Worm (Caenorhabditis elegans) whole organism, late embryonic: ENCODE results near the gene idhg-1.

Experiments used
- K02D7.2 ChIP-seq: sonication (generic microtip); optimal IDR thresholded peaks from 2 replicates; lab custom pipeline; 2017; ENCODE audit warnings: mild to moderate bottlenecking, missing genetic modification characterization, missing compliant biosample characterization
- Y22D7AL.16 ChIP-seq: sonication (generic microtip); optimal IDR thresholded peaks from 2 replicates; lab custom pipeline; 2016; ENCODE audit warnings: missing genetic modification characterization, missing compliant biosample characterization
- ahr-1 ChIP-seq: sonication (generic microtip); optimal IDR thresholded peaks from 2 replicates; lab custom pipeline; 2016; ENCODE audit warnings: missing genetic modification characterization, missing compliant biosample characterization
- ama-1 ChIP-seq: fragments of 150-350 bp; optimal IDR thresholded peaks from 2 replicates; lab custom pipeline; 2014
- ceh-14 ChIP-seq: sonication (generic microtip); optimal IDR thresholded peaks from 2 replicates; lab custom pipeline; 2016; ENCODE audit warnings: missing genotype, missing genetic modification characterization, missing compliant biosample characterization
- ceh-31 ChIP-seq: sonication (generic microtip); optimal IDR thresholded peaks from 2 replicates; lab custom pipeline; 2016; ENCODE audit warnings: missing genetic modification characterization, missing compliant biosample characterization
- ceh-45 ChIP-seq: fragments of 200-800 bp; sonication (Bioruptor generic); IDR thresholded peaks from 2 replicates; pipeline ENCODE4 v1.3.6; 2022; ENCODE audit warnings: missing genetic modification reagents, missing genetic modification characterization, missing compliant biosample characterization
- ceh-6 ChIP-seq: fragments of 200-800 bp; sonication (Bioruptor generic); optimal IDR thresholded peaks from 2 replicates; lab custom pipeline; 2018; ENCODE audit warnings: mild to moderate bottlenecking, missing genetic modification characterization, missing compliant biosample characterization
- ceh-9 ChIP-seq: sonication (generic microtip); optimal IDR thresholded peaks from 2 replicates; lab custom pipeline; 2016; ENCODE audit warnings: mild to moderate bottlenecking, missing genetic modification characterization, inconsistent platforms, missing compliant biosample characterization
- che-1 ChIP-seq: sonication (generic microtip); optimal IDR thresholded peaks from 2 replicates; lab custom pipeline; 2016; ENCODE audit warnings: mild to moderate bottlenecking, missing genetic modification characterization, missing compliant biosample characterization
- elt-2 ChIP-seq: sonication (generic microtip); optimal IDR thresholded peaks from 2 replicates; lab custom pipeline; 2016; ENCODE audit warnings: missing genetic modification reagents, missing genetic modification characterization, missing compliant biosample characterization
- eyg-1 ChIP-seq: sonication (generic microtip); optimal IDR thresholded peaks from 2 replicates; lab custom pipeline; 2016; ENCODE audit warnings: missing genotype, missing genetic modification characterization, missing compliant biosample characterization
- fax-1 ChIP-seq: sonication (generic microtip); optimal IDR thresholded peaks from 2 replicates; lab custom pipeline; 2016; ENCODE audit warnings: missing genotype, missing genetic modification characterization, missing compliant biosample characterization
- fkh-6 ChIP-seq: sonication (generic microtip); optimal IDR thresholded peaks from 2 replicates; lab custom pipeline; 2016; ENCODE audit warnings: missing genetic modification characterization, missing compliant biosample characterization
- madf-2 ChIP-seq: sonication (generic microtip); optimal IDR thresholded peaks from 2 replicates; lab custom pipeline; 2017; ENCODE audit warnings: missing genetic modification characterization, missing compliant biosample characterization
- nfya-1 ChIP-seq: sonication (generic microtip); optimal IDR thresholded peaks from 2 replicates; lab custom pipeline; 2017; ENCODE audit warnings: missing genetic modification characterization, mild to moderate bottlenecking, missing compliant biosample characterization, antibody characterized with exemption, moderate library complexity
- nhr-11 ChIP-seq: fragments of 150-350 bp; optimal IDR thresholded peaks from 2 replicates; lab custom pipeline; 2014; ENCODE audit warnings: missing biosample characterization, missing genetic modification characterization
- npax-4 ChIP-seq: sonication (generic microtip); optimal IDR thresholded peaks from 2 replicates; lab custom pipeline; 2016; ENCODE audit warnings: missing genetic modification characterization, missing compliant biosample characterization
- pag-3 ChIP-seq: sonication (generic microtip); optimal IDR thresholded peaks from 2 replicates; lab custom pipeline; 2016; ENCODE audit warnings: missing compliant biosample characterization, missing genetic modification characterization, borderline replicate concordance
- pat-9 ChIP-seq: fragments of 200-800 bp; sonication (Bioruptor generic); optimal IDR thresholded peaks from 2 replicates; lab custom pipeline; 2018; ENCODE audit warnings: mild to moderate bottlenecking, missing genetic modification characterization, moderate library complexity, missing compliant biosample characterization
- pha-2 ChIP-seq: sonication (generic microtip); optimal IDR thresholded peaks from 2 replicates; lab custom pipeline; 2017; ENCODE audit warnings: mild to moderate bottlenecking, missing genetic modification characterization, missing compliant biosample characterization
- ref-2 ChIP-seq: sonication (generic microtip); optimal IDR thresholded peaks from 2 replicates; lab custom pipeline; 2016; ENCODE audit warnings: missing genetic modification characterization, missing compliant biosample characterization
- sdc-2 ChIP-seq: sonication (generic microtip); optimal IDR thresholded peaks from 2 replicates; lab custom pipeline; 2016; ENCODE audit warnings: missing genotype, missing genetic modification characterization, missing compliant biosample characterization
- sox-2 ChIP-seq: fragments of 200-800 bp; sonication (Bioruptor generic); IDR thresholded peaks from 2 replicates; pipeline ENCODE4 v1.3.6; 2022; ENCODE audit warnings: missing genetic modification reagents, missing genetic modification characterization, missing compliant biosample characterization
- tbx-2 ChIP-seq: sonication (generic microtip); optimal IDR thresholded peaks from 2 replicates; lab custom pipeline; 2016; ENCODE audit warnings: missing genetic modification characterization, missing compliant biosample characterization
- tbx-7 ChIP-seq: sonication (generic microtip); optimal IDR thresholded peaks from 2 replicates; lab custom pipeline; 2016; ENCODE audit warnings: missing genotype, missing genetic modification characterization, missing compliant biosample characterization
- ttx-3 ChIP-seq: sonication (generic microtip); optimal IDR thresholded peaks from 2 replicates; lab custom pipeline; 2016; ENCODE audit warnings: missing genetic modification reagents, missing genetic modification characterization, missing compliant biosample characterization
- unc-42 ChIP-seq: sonication (generic microtip); optimal IDR thresholded peaks from 2 replicates; lab custom pipeline; 2016; ENCODE audit warnings: missing genotype, missing genetic modification characterization, missing compliant biosample characterization
- unc-55 ChIP-seq: sonication (generic microtip); optimal IDR thresholded peaks from 2 replicates; lab custom pipeline; 2017; ENCODE audit warnings: missing biosample characterization, missing genetic modification reagents, missing genetic modification characterization
- unc-86 ChIP-seq: sonication (generic microtip); optimal IDR thresholded peaks from 2 replicates; lab custom pipeline; 2016; ENCODE audit warnings: missing genetic modification characterization, missing compliant biosample characterization
- zip-5 ChIP-seq: sonication (generic microtip); optimal IDR thresholded peaks from 2 replicates; lab custom pipeline; 2016; ENCODE audit warnings: missing genetic modification characterization, missing compliant biosample characterization

idhg-1 gene

ce11 chrIII:4578385-4578903, 9.8 kb downstream of the idhg-1 start, which contains the start of the genes sel-5 and wdr-48:
Gene sel-5, minus strand, starts transcription at chrIII:4578437.
Gene wdr-48, plus strand, starts transcription at chrIII:4578853.
- TF ChIP-seq ref-2 = peak; percentile 44
- TF ChIP-seq ceh-31 (tag; lab: Kevin White, UChicago) = peak; percentile 59
- TF ChIP-seq nfya-1 (tag; lab: Kevin White, UChicago) = peak; percentile 28
- TF ChIP-seq pag-3 (tag; lab: Kevin White, UChicago) = no peak
- peak; percentile 41 for TF ChIP-seq unc-42 (tag; lab: Kevin White, UChicago)
- peak; percentile 20 for TF ChIP-seq unc-86 (tag; lab: Kevin White, UChicago)
- TF ChIP-seq fax-1 (tag; lab: Kevin White, UChicago) = no peak
- peak; percentile 38 for TF ChIP-seq elt-2 (tag; lab: Kevin White, UChicago)
- no peak for TF ChIP-seq pha-2 (tag; lab: Kevin White, UChicago)

ce11 chrIII:4581495-4581894, 12.9 kb downstream of the idhg-1 start, which contains the start of gene F35G12.12:
Gene F35G12.12, plus strand, starts transcription at chrIII:4581795.
- no peak for TF ChIP-seq tbx-2 (tag; lab: Kevin White, UChicago)
- no peak for TF ChIP-seq eyg-1 (tag; lab: Kevin White, UChicago)
- TF ChIP-seq madf-2 = no peak
- no peak for TF ChIP-seq Y22D7AL.16 (tag; lab: Kevin White, UChicago)
- no peak for TF ChIP-seq sdc-2 (tag; lab: Kevin White, UChicago)
- TF ChIP-seq nfya-1 (tag; lab: Kevin White, UChicago) = no peak
- no peak for TF ChIP-seq unc-42 (tag; lab: Kevin White, UChicago)
- TF ChIP-seq pha-2 (tag; lab: Kevin White, UChicago) = no peak
- no peak for TF ChIP-seq unc-86 (tag; lab: Kevin White, UChicago)
- TF ChIP-seq fkh-6 (tag; lab: Kevin White, UChicago) = no peak
- TF ChIP-seq zip-5 (tag; lab: Kevin White, UChicago) = no peak
- no peak for TF ChIP-seq nhr-11 (tag; lab: Kevin White, UChicago)
- TF ChIP-seq ahr-1 (tag; lab: Kevin White, UChicago) = no peak
- TF ChIP-seq npax-4 = no peak
- TF ChIP-seq ceh-9 = no peak
- TF ChIP-seq pat-9 (tag; lab: Kevin White, UChicago) = no peak
- TF ChIP-seq ama-1 (lab: Kevin White, UChicago) = no peak
- TF ChIP-seq K02D7.2 (tag; lab: Kevin White, UChicago) = no peak
- TF ChIP-seq, all 69 proteins: peak for 0

- TF ChIP-seq nfya-1 (tag; lab: Kevin White, UChicago) = peak; percentile 95
- no peak for TF ChIP-seq ref-2
- no peak for TF ChIP-seq ceh-45 (GFP tag; lab: Robert Waterston, UW)
- TF ChIP-seq, all 69 proteins: peak for 1
Measured at ce11 chrIII:4584068-4584566, 15.5 kb downstream of the idhg-1 start, which contains the start of gene F35G12.5. Gene F35G12.5, plus strand, starts transcription at chrIII:4584118.

DNA sequence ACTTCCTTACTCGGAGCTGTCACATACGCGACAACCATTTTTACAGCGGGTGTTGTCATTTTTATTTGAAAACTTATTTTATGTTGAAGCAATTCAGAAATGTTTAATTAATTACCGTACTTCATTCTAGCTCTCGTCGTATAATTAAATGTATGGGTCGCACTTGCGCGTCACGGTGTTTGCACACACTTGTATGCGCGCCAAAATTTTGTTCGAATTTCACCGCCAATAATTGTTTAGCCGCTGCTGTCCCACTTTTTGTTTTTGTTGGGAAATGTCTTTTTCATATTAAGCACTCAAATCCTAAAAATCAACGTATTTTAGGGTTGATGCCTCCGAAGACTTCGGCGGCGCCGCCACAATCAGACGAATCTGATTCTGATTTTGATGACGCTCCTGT, 18.6 kb downstream of the idhg-1 start, which contains the start of the genes F35G12.7 and smc-4:
Gene F35G12.7 (minus strand): TSS at position 154 of the 400 bp plus-strand sequence.
Gene smc-4 (plus strand): TSS at position 325 of the 400 bp plus-strand sequence.
- TF ChIP-seq ceh-31 (tag; lab: Kevin White, UChicago) (peak; percentile 29), unc-42 (tag; lab: Kevin White, UChicago) (peak; percentile 88), ttx-3 (tag; lab: Kevin White, UChicago) (peak; percentile 22), che-1 (tag; lab: Kevin White, UChicago) (peak; percentile 20), ceh-6 (GFP tag; lab: Kevin White, UChicago) (no peak), tbx-7 (tag; lab: Kevin White, UChicago) (no peak), unc-55 (no peak), ceh-14 (tag; lab: Kevin White, UChicago) (peak; percentile 56), nfya-1 (tag; lab: Kevin White, UChicago) (peak; percentile 74), sox-2 (GFP tag; lab: Robert Waterston, UW) (peak; percentile 14; the same call in 1 of the 2 replicates), tbx-2 (tag; lab: Kevin White, UChicago) (peak; percentile 16)
